Fruit fly (Drosophila melanogaster): ENCODE measurements around the gene eyg.
A peak's percentile ranks its signal among the peaks of the same experiment; 100 is the strongest.

eyg gene

dm6 chr3L:12514762-12515215 lies 47.0 kb upstream of the eyg start, which contains the start of the genes sti and tral (continued):
- TF ChIP-seq scrt (GFP tag; optimal IDR thresholded peaks at IDR 0.05) (peak; percentile 68), CG32767 (GFP tag; IDR thresholded peaks at IDR 0.05) (peak; percentile 67; the same call in 1 of the 2 replicates), ttk (GFP tag; IDR thresholded peaks at IDR 0.05) (peak; percentile 84), sna (GFP tag; IDR thresholded peaks at IDR 0.05; ENCODE audit: partially characterized antibody) (0 out of 2 replicates have a peak, but pooled peaks have one; percentile 17), fd96Cb (tag; optimal IDR thresholded peaks at IDR 0.05) (peak; percentile 74), CHES-1-like (GFP tag; optimal IDR thresholded peaks at IDR 0.05) (peak; percentile 96), pan (optimal IDR thresholded peaks at IDR 0.05) (no peak), pan (GFP tag; optimal IDR thresholded peaks at IDR 0.05 in 1 of 2, IDR thresholded peaks at IDR 0.05 in 1 of 2) (peak in 1 of 2 experiments; percentile 86), CG13624 (GFP tag; optimal IDR thresholded peaks at IDR 0.05) (peak; percentile 96), Atf3 (GFP tag; optimal IDR thresholded peaks at IDR 0.05) (peak; percentile 90), cas (GFP tag; IDR thresholded peaks at IDR 0.05) (peak; percentile 81; the same call in 1 of the 2 replicates), CG12155 (GFP tag; optimal IDR thresholded peaks at IDR 0.05) (peak; percentile 100), Nf-YA (GFP tag; IDR thresholded peaks at IDR 0.05) (peak; percentile 57; the same call in 1 of the 2 replicates), CG11093 (GFP tag; IDR thresholded peaks at IDR 0.05) (peak; percentile 82), CG17802 (tag; optimal IDR thresholded peaks at IDR 0.05) (peak; percentile 50), pzg (GFP tag; optimal IDR thresholded peaks at IDR 0.05) (peak; percentile 93), dm (GFP tag; optimal IDR thresholded peaks at IDR 0.05) (peak; percentile 87), kni (GFP tag; optimal IDR thresholded peaks at IDR 0.05) (peak; percentile 83), TFAM (GFP tag; optimal IDR thresholded peaks at IDR 0.05) (no peak), Bgb (GFP tag; IDR thresholded peaks at IDR 0.05; ENCODE audit: partially characterized antibody) (no peak), nmo (GFP tag; optimal IDR thresholded peaks at IDR 0.05) (peak; percentile 88), Dad (GFP tag; optimal IDR thresholded peaks at IDR 0.05) (peak; percentile 91), so (GFP tag; IDR thresholded peaks at IDR 0.05) (peak; percentile 68; the same call in 2 of the 3 replicates), CG8924 (tag; optimal IDR thresholded peaks at IDR 0.05) (peak; percentile 75), croc (GFP tag; conservative IDR thresholded peaks at IDR 0.05) (peak; percentile 70), trh (GFP tag; optimal IDR thresholded peaks at IDR 0.05) (peak; percentile 83), p53 (GFP tag; optimal IDR thresholded peaks at IDR 0.05) (peak; percentile 88), Deaf1 (tag; optimal IDR thresholded peaks at IDR 0.05) (peak; percentile 76), Mrtf (GFP tag; IDR thresholded peaks at IDR 0.05) (peak; percentile 80), Chrac-16 (GFP tag; optimal IDR thresholded peaks at IDR 0.05) (peak; percentile 92), wor (GFP tag; IDR thresholded peaks at IDR 0.05) (peak; percentile 65), ap (GFP tag; IDR thresholded peaks at IDR 0.05) (peak; percentile 67), CG1024 (GFP tag; IDR thresholded peaks at IDR 0.05) (peak; percentile 40; the same call in 1 of the 2 replicates), corto (GFP tag; optimal IDR thresholded peaks at IDR 0.05) (peak; percentile 81), Asciz (GFP tag; optimal IDR thresholded peaks at IDR 0.05) (peak; percentile 40), odd (GFP tag; optimal IDR thresholded peaks at IDR 0.05) (peak; percentile 59), Hr39 (optimal IDR thresholded peaks at IDR 0.05) (peak; percentile 55), CG14965 (GFP tag; optimal IDR thresholded peaks at IDR 0.05; ENCODE audit: borderline replicate concordance) (peak; percentile 31), GATAe (GFP tag; conservative IDR thresholded peaks at IDR 0.05) (no peak; the same call in 1 of the 2 replicates), CG3281 (GFP tag; optimal IDR thresholded peaks at IDR 0.05) (peak; percentile 97), sim (GFP tag; IDR thresholded peaks at IDR 0.05) (no peak; the same call in 1 of the 2 replicates), CG34376 (GFP tag; optimal IDR thresholded peaks at IDR 0.05) (peak; percentile 92), BEAF-32 (GFP tag; optimal IDR thresholded peaks at IDR 0.05) (peak; percentile 58), yki (optimal IDR thresholded peaks at IDR 0.05) (no peak), Nf-YB (GFP tag; optimal IDR thresholded peaks at IDR 0.05) (peak; percentile 58), CG15601 (tag; optimal IDR thresholded peaks at IDR 0.05) (peak; percentile 76), ase (GFP tag; IDR thresholded peaks at IDR 0.05) (peak; percentile 78), grau (tag; optimal IDR thresholded peaks at IDR 0.05) (peak; percentile 80), dysf (GFP tag; IDR thresholded peaks at IDR 0.05) (peak; percentile 82), CG9932 (GFP tag; IDR thresholded peaks at IDR 0.05) (peak; percentile 96), ab (GFP tag; optimal IDR thresholded peaks at IDR 0.05) (peak; percentile 83)
